Fruit fly (Drosophila melanogaster) whole organism, adult: ENCODE results near the gene scaf6.

Source experiments
- CG11617 ChIP-seq: fragments of 200-800 bp; sonication (Bioruptor generic); optimal IDR thresholded peaks from 2 replicates; lab custom pipeline; 2017; ENCODE audit warnings: mild to moderate bottlenecking, missing biosample characterization, missing genetic modification reagents, missing genetic modification characterization
- CG12768 ChIP-seq: fragments of 200-800 bp; sonication (Bioruptor generic); optimal IDR thresholded peaks from 2 replicates; lab custom pipeline; 2017; ENCODE audit warnings: missing biosample characterization, missing genetic modification characterization, mild to moderate bottlenecking, moderate library complexity, missing genetic modification reagents
- CG14711 ChIP-seq: fragments of 200-800 bp; sonication (Bioruptor generic); optimal IDR thresholded peaks from 2 replicates; lab custom pipeline; 2018; ENCODE audit warnings: missing biosample characterization, mild to moderate bottlenecking, missing genetic modification characterization, moderate library complexity
- CG1620 ChIP-seq: fragments of 200-800 bp; sonication (Bioruptor generic); optimal IDR thresholded peaks from 2 replicates; lab custom pipeline; 2016; ENCODE audit warnings: missing biosample characterization, missing genetic modification characterization
- CG33017 ChIP-seq: fragments of 200-800 bp; sonication (Bioruptor generic); optimal IDR thresholded peaks from 2 replicates; lab custom pipeline; 2018; ENCODE audit warnings: missing biosample characterization, mild to moderate bottlenecking, missing genetic modification characterization, moderate library complexity
- CG5204 ChIP-seq: fragments of 200-800 bp; sonication (Bioruptor generic); optimal IDR thresholded peaks from 2 replicates; lab custom pipeline; 2016; ENCODE audit warnings: missing biosample characterization, missing genetic modification characterization
- CG7045 ChIP-seq: fragments of 200-800 bp; sonication (Bioruptor generic); optimal IDR thresholded peaks from 2 replicates; lab custom pipeline; 2017; ENCODE audit warnings: missing biosample characterization, mild to moderate bottlenecking, missing genetic modification characterization
- CG7101 ChIP-seq: fragments of 200-800 bp; sonication (Bioruptor generic); optimal IDR thresholded peaks from 2 replicates; lab custom pipeline; 2018; ENCODE audit warnings: missing biosample characterization, mild to moderate bottlenecking, missing genetic modification characterization, moderate library complexity
- Clk ChIP-seq: fragments of 200-800 bp; sonication (Bioruptor generic); optimal IDR thresholded peaks from 2 replicates; lab custom pipeline; 2017; ENCODE audit warnings: missing biosample characterization, missing genetic modification characterization
- Crg-1 ChIP-seq: fragments of 200-800 bp; sonication (Bioruptor generic); optimal IDR thresholded peaks from 2 replicates; lab custom pipeline; 2016; ENCODE audit warnings: missing biosample characterization, missing genetic modification characterization
- Hr96 ChIP-seq: fragments of 200-800 bp; sonication (Bioruptor generic); optimal IDR thresholded peaks from 2 replicates; lab custom pipeline; 2016; ENCODE audit warnings: missing biosample characterization, missing genetic modification characterization
- Mnt ChIP-seq: fragments of 200-800 bp; sonication (Bioruptor generic); optimal IDR thresholded peaks from 2 replicates; lab custom pipeline; 2016; ENCODE audit warnings: missing biosample characterization, mild to moderate bottlenecking, missing genetic modification characterization
- bab1 ChIP-seq: fragments of 200-800 bp; sonication (Bioruptor generic); optimal IDR thresholded peaks from 3 replicates; lab custom pipeline; 2019; ENCODE audit warnings: missing biosample characterization, mild to moderate bottlenecking, missing genetic modification characterization, moderate library complexity
- cic ChIP-seq: fragments of 200-800 bp; sonication (Bioruptor generic); optimal IDR thresholded peaks from 2 replicates; lab custom pipeline; 2017; ENCODE audit warnings: missing biosample characterization, mild to moderate bottlenecking, missing genetic modification characterization, moderate library complexity
- cnc ChIP-seq, 2 experiments: fragments of >200 bp; optimal IDR thresholded peaks; 2 replicates each; lab custom pipeline; 2017
- kay ChIP-seq: fragments of 200-800 bp; sonication (Bioruptor generic); peaks from one replicate; lab custom pipeline; 2016; ENCODE audit warnings: missing biosample characterization, missing genetic modification characterization, borderline replicate concordance
- ovo ChIP-seq: fragments of 200-800 bp; sonication (Bioruptor generic); optimal IDR thresholded peaks from 2 replicates; lab custom pipeline; 2016; ENCODE audit warnings: missing biosample characterization, missing genetic modification characterization
- pad ChIP-seq: fragments of 200-800 bp; sonication (Bioruptor generic); optimal IDR thresholded peaks from 3 replicates; lab custom pipeline; 2017; ENCODE audit warnings: missing biosample characterization, missing genetic modification characterization, mild to moderate bottlenecking, moderate library complexity, missing genetic modification reagents
- tj ChIP-seq: fragments of 200-800 bp; sonication (Bioruptor generic); optimal IDR thresholded peaks from 3 replicates; lab custom pipeline; 2017; ENCODE audit warnings: missing biosample characterization, mild to moderate bottlenecking, missing genetic modification characterization, moderate library complexity
- toe ChIP-seq: fragments of 200-800 bp; sonication (Bioruptor generic); optimal IDR thresholded peaks from 2 replicates; lab custom pipeline; 2016; ENCODE audit warnings: missing biosample characterization, missing genetic modification characterization

Gene scaf6

dm6 chr3L:17042297-17042921 is at the start of gene scaf6, which contains the start of gene Papst2:
Gene scaf6, minus strand, starts transcription at chr3L:17042574.
Gene Papst2, plus strand, starts transcription at chr3L:17042797.
- TF ChIP-seq Crg-1 (GFP tag; lab: Kevin White, UChicago) (no peak), CG12768 (GFP tag; lab: Kevin White, UChicago) (no peak), CG5204 (GFP tag; lab: Kevin White, UChicago) (no peak), CG33017 (tag; lab: Kevin White, UChicago) (no peak), CG11617 (GFP tag; lab: Kevin White, UChicago) (peak; percentile 42), Mnt (GFP tag; lab: Kevin White, UChicago) (peak; percentile 84), CG14711 (tag; lab: Kevin White, UChicago) (peak; percentile 41), CG1620 (GFP tag; lab: Kevin White, UChicago) (peak; percentile 28), cic (GFP tag; lab: Kevin White, UChicago) (no peak), CG7101 (peak; percentile 4)

dm6 chr3L:17077273-17077672 is 34.9 kb upstream of the scaf6 start:
- TF ChIP-seq Hr96, result no peak
- TF ChIP-seq cnc (optimal IDR thresholded peaks at IDR 0.05; lab: Kevin White, UChicago), result no peak
- no peak for TF ChIP-seq cic (GFP tag; lab: Kevin White, UChicago)
- TF ChIP-seq CG33017 (tag; lab: Kevin White, UChicago), result no peak
- TF ChIP-seq ovo (GFP tag; lab: Kevin White, UChicago), result no peak
- TF ChIP-seq pad (GFP tag; lab: Kevin White, UChicago), result no peak
- TF ChIP-seq CG14711 (tag; lab: Kevin White, UChicago), result no peak
- TF ChIP-seq bab1, result no peak
- no peak for TF ChIP-seq CG12768 (GFP tag; lab: Kevin White, UChicago)
- TF ChIP-seq tj (GFP tag; lab: Kevin White, UChicago), result no peak
- TF ChIP-seq Mnt (GFP tag; lab: Kevin White, UChicago), result no peak
- no peak for TF ChIP-seq CG1620 (GFP tag; lab: Kevin White, UChicago)
- no peak for TF ChIP-seq kay (GFP tag; lab: Kevin White, UChicago)
- TF ChIP-seq CG11617 (GFP tag; lab: Kevin White, UChicago), result no peak
- no peak for TF ChIP-seq Clk (GFP tag; lab: Kevin White, UChicago)
- no peak for TF ChIP-seq Crg-1 (GFP tag; lab: Kevin White, UChicago)
- no peak for TF ChIP-seq CG7045 (GFP tag; lab: Kevin White, UChicago)

dm6 chr3L:17055467-17055877 is 13.1 kb upstream of the scaf6 start, which contains the start of gene CG7724:
Gene CG7724, plus strand, starts transcription at chr3L:17055613.
- TF ChIP-seq cnc (optimal IDR thresholded peaks at IDR 0.05; lab: Kevin White, UChicago) (no peak), CG11617 (GFP tag; lab: Kevin White, UChicago) (no peak), CG12768 (GFP tag; lab: Kevin White, UChicago) (no peak), Hr96 (no peak)

dm6 chr3L:17053932-17054331 is 11.6 kb upstream of the scaf6 start:
- TF ChIP-seq CG5204 (GFP tag; lab: Kevin White, UChicago), result no peak
- peak; percentile 88 for TF ChIP-seq Mnt (GFP tag; lab: Kevin White, UChicago)
- no peak for TF ChIP-seq CG11617 (GFP tag; lab: Kevin White, UChicago)
- no peak for TF ChIP-seq CG33017 (tag; lab: Kevin White, UChicago)
- no peak for TF ChIP-seq CG7101
- no peak for TF ChIP-seq CG7045 (GFP tag; lab: Kevin White, UChicago)
- no peak for TF ChIP-seq cic (GFP tag; lab: Kevin White, UChicago)
- peak; percentile 32 for TF ChIP-seq Hr96
- no peak for TF ChIP-seq CG12768 (GFP tag; lab: Kevin White, UChicago)
- TF ChIP-seq toe (GFP tag; lab: Kevin White, UChicago), result no peak
- TF ChIP-seq bab1, result no peak
- TF ChIP-seq Clk (GFP tag; lab: Kevin White, UChicago), result no peak
- TF ChIP-seq CG1620 (GFP tag; lab: Kevin White, UChicago), result no peak

dm6 chr3L:17052388-17052905 is 10.1 kb upstream of the scaf6 start:
- no peak for TF ChIP-seq kay (GFP tag; lab: Kevin White, UChicago)
- TF ChIP-seq toe (GFP tag; lab: Kevin White, UChicago), result no peak
- no peak for TF ChIP-seq cic (GFP tag; lab: Kevin White, UChicago)
- TF ChIP-seq CG11617 (GFP tag; lab: Kevin White, UChicago), result no peak
- no peak for TF ChIP-seq Mnt (GFP tag; lab: Kevin White, UChicago)
- TF ChIP-seq CG1620 (GFP tag; lab: Kevin White, UChicago), result no peak
- TF ChIP-seq CG33017 (tag; lab: Kevin White, UChicago), result no peak
- no peak for TF ChIP-seq tj (GFP tag; lab: Kevin White, UChicago)
- no peak for TF ChIP-seq ovo (GFP tag; lab: Kevin White, UChicago)
- no peak for TF ChIP-seq Clk (GFP tag; lab: Kevin White, UChicago)
- no peak for TF ChIP-seq CG14711 (tag; lab: Kevin White, UChicago)
- no peak for TF ChIP-seq Hr96

dm6 chr3L:17051472-17051871 is 9.1 kb upstream of the scaf6 start:
- no peak for TF ChIP-seq Crg-1 (GFP tag; lab: Kevin White, UChicago)
- peak; percentile 14 for TF ChIP-seq cic (GFP tag; lab: Kevin White, UChicago)
